Worm (Caenorhabditis elegans) whole organism, L3 larva: Measurements from ENCODE around the gene R11E3.2.

Source experiments
- R02D3.7 ChIP-seq: fragments of 150-350 bp; optimal IDR thresholded peaks from 2 replicates; lab custom pipeline; 2014; ENCODE audit warnings: missing biosample characterization, missing genetic modification characterization
- ama-1 ChIP-seq: fragments of 150-350 bp; optimal IDR thresholded peaks from 2 replicates; lab custom pipeline; 2018
- ceh-16 ChIP-seq: sonication (generic microtip); optimal IDR thresholded peaks from 2 replicates; lab custom pipeline; 2017; ENCODE audit warnings: missing biosample characterization, missing genetic modification characterization
- ceh-28 ChIP-seq: fragments of 150-350 bp; optimal IDR thresholded peaks from 2 replicates; lab custom pipeline; 2014; ENCODE audit warnings: missing biosample characterization, missing genetic modification reagents, missing genetic modification characterization
- ceh-82 ChIP-seq: fragments of 150-350 bp; optimal IDR thresholded peaks from 2 replicates; lab custom pipeline; 2014; ENCODE audit warnings: missing biosample characterization, missing genetic modification characterization
- ceh-9 ChIP-seq: sonication (generic microtip); optimal IDR thresholded peaks from 2 replicates; lab custom pipeline; 2018; ENCODE audit warnings: missing biosample characterization, missing genetic modification characterization
- daf-12 ChIP-seq: fragments of 150-350 bp; optimal IDR thresholded peaks from 2 replicates; lab custom pipeline; 2014; ENCODE audit warnings: missing biosample characterization, missing genetic modification reagents, missing genetic modification characterization
- egl-27 ChIP-seq: sonication (generic microtip); optimal IDR thresholded peaks from 4 replicates; lab custom pipeline; 2017; ENCODE audit warnings: missing biosample characterization, missing genetic modification reagents, missing genetic modification characterization
- elt-1 ChIP-seq: fragments of 150-350 bp; optimal IDR thresholded peaks from 2 replicates; lab custom pipeline; 2014; ENCODE audit warnings: missing biosample characterization, missing genetic modification characterization
- elt-2 ChIP-seq: sonication (generic microtip); optimal IDR thresholded peaks from 2 replicates; lab custom pipeline; 2016; ENCODE audit warnings: missing genetic modification reagents, mild to moderate bottlenecking, missing genetic modification characterization, missing compliant biosample characterization
- elt-3 ChIP-seq, 3 experiments: fragments of 150-350 bp in 1 of 3; sonication (generic microtip) in 2 of 3; optimal IDR thresholded peaks; 2 replicates in 2 of 3; 4 replicates in 1 of 3; lab custom pipeline; 2014 to 2017; ENCODE audit warnings: missing biosample characterization in 3 of 3, missing genetic modification characterization in 3 of 3
- eor-1 ChIP-seq, 2 experiments: fragments of 150-350 bp; optimal IDR thresholded peaks; 2 replicates each; lab custom pipeline; 2014 to 2018; ENCODE audit warnings: missing biosample characterization in 2 of 2, missing genetic modification characterization in 2 of 2
- fkh-10 ChIP-seq: sonication (generic microtip); optimal IDR thresholded peaks from 2 replicates; lab custom pipeline; 2017; ENCODE audit warnings: missing biosample characterization, missing genetic modification reagents, missing genetic modification characterization
- fkh-2 ChIP-seq: fragments of 150-350 bp; optimal IDR thresholded peaks from 2 replicates; lab custom pipeline; 2014; ENCODE audit warnings: missing biosample characterization, missing genetic modification reagents, missing genetic modification characterization
- fos-1 ChIP-seq: fragments of 150-350 bp; optimal IDR thresholded peaks from 2 replicates; lab custom pipeline; 2014; ENCODE audit warnings: missing biosample characterization, missing genetic modification characterization
- hmg-11 ChIP-seq: sonication (generic microtip); optimal IDR thresholded peaks from 2 replicates; lab custom pipeline; 2016; ENCODE audit warnings: missing genetic modification characterization, missing compliant biosample characterization
- jun-1 ChIP-seq: fragments of 150-350 bp; optimal IDR thresholded peaks from 2 replicates; lab custom pipeline; 2014; ENCODE audit warnings: missing biosample characterization, missing genetic modification reagents, missing genetic modification characterization
- lin-15B ChIP-seq: fragments of 150-350 bp; optimal IDR thresholded peaks from 2 replicates; lab custom pipeline; 2014; ENCODE audit warnings: missing biosample characterization, missing genetic modification characterization
- lsy-12 ChIP-seq: sonication (generic microtip); optimal IDR thresholded peaks from 2 replicates; lab custom pipeline; 2016; ENCODE audit warnings: mild to moderate bottlenecking, missing genetic modification characterization, missing compliant biosample characterization
- mdl-1 ChIP-seq: fragments of 150-350 bp; optimal IDR thresholded peaks from 2 replicates; lab custom pipeline; 2014; ENCODE audit warnings: missing biosample characterization, missing genetic modification characterization
- mml-1 ChIP-seq: fragments of 150-350 bp; sonication (generic microtip); optimal IDR thresholded peaks from 3 replicates; lab custom pipeline; 2014; ENCODE audit warnings: missing biosample characterization, missing genetic modification characterization
- nfya-1 ChIP-seq: sonication (generic microtip); optimal IDR thresholded peaks from 2 replicates; lab custom pipeline; 2017; ENCODE audit warnings: missing genetic modification characterization, mild to moderate bottlenecking, missing compliant biosample characterization, antibody characterized with exemption, moderate library complexity; ENCODE audit not compliant: insufficient read depth
- nhr-12 ChIP-seq: fragments of 150-350 bp; optimal IDR thresholded peaks from 2 replicates; lab custom pipeline; 2014; ENCODE audit warnings: missing biosample characterization, missing genetic modification characterization
- nhr-23 ChIP-seq: fragments of 150-350 bp; optimal IDR thresholded peaks from 2 replicates; lab custom pipeline; 2014; ENCODE audit warnings: missing biosample characterization, missing genetic modification reagents, missing genetic modification characterization
- nhr-237 ChIP-seq: fragments of 150-350 bp; optimal IDR thresholded peaks from 2 replicates; lab custom pipeline; 2014; ENCODE audit warnings: missing biosample characterization, missing genetic modification characterization
- nhr-25 ChIP-seq: sonication (generic microtip); optimal IDR thresholded peaks from 2 replicates; lab custom pipeline; 2017; ENCODE audit warnings: missing biosample characterization, missing genetic modification characterization
- nhr-28 ChIP-seq: fragments of 150-350 bp; optimal IDR thresholded peaks from 2 replicates; lab custom pipeline; 2014; ENCODE audit warnings: missing biosample characterization, missing genetic modification characterization
- nhr-43 ChIP-seq: sonication (generic microtip); optimal IDR thresholded peaks from 2 replicates; lab custom pipeline; 2016; ENCODE audit warnings: mild to moderate bottlenecking, missing genetic modification characterization, missing compliant biosample characterization; ENCODE audit not compliant: poor library complexity, severe bottlenecking
- nhr-67 ChIP-seq: fragments of 150-350 bp; optimal IDR thresholded peaks from 2 replicates; lab custom pipeline; 2014; ENCODE audit warnings: missing biosample characterization, missing genetic modification characterization
- nhr-76 ChIP-seq: fragments of 150-350 bp; sonication (generic microtip); optimal IDR thresholded peaks from 5 replicates; lab custom pipeline; 2014; ENCODE audit warnings: missing biosample characterization, missing genetic modification characterization
- nhr-77 ChIP-seq: fragments of 150-350 bp; optimal IDR thresholded peaks from 2 replicates; lab custom pipeline; 2014; ENCODE audit warnings: missing biosample characterization, missing genetic modification characterization
- pha-4 ChIP-seq: fragments of 150-350 bp; optimal IDR thresholded peaks from 2 replicates; lab custom pipeline; 2014; ENCODE audit warnings: missing biosample characterization, missing genetic modification reagents, missing genetic modification characterization
- sea-2 ChIP-seq: fragments of 150-350 bp; sonication (generic microtip); optimal IDR thresholded peaks from 4 replicates; lab custom pipeline; 2014; ENCODE audit warnings: missing biosample characterization, missing genetic modification reagents, missing genetic modification characterization
- snpc-4 ChIP-seq: fragments of 150-350 bp; optimal IDR thresholded peaks from 2 replicates; lab custom pipeline; 2014; ENCODE audit warnings: missing biosample characterization, missing genetic modification characterization
- tbx-2 ChIP-seq: sonication (generic microtip); optimal IDR thresholded peaks from 2 replicates; lab custom pipeline; 2016; ENCODE audit warnings: mild to moderate bottlenecking, missing genetic modification characterization, missing compliant biosample characterization
- ztf-11 ChIP-seq: fragments of 150-350 bp; optimal IDR thresholded peaks from 2 replicates; lab custom pipeline; 2014; ENCODE audit warnings: missing biosample characterization, missing genetic modification characterization
- ztf-4 ChIP-seq: fragments of 150-350 bp; optimal IDR thresholded peaks from 2 replicates; lab custom pipeline; 2014; ENCODE audit warnings: missing biosample characterization, missing genetic modification characterization

R11E3.2 gene

DNA sequence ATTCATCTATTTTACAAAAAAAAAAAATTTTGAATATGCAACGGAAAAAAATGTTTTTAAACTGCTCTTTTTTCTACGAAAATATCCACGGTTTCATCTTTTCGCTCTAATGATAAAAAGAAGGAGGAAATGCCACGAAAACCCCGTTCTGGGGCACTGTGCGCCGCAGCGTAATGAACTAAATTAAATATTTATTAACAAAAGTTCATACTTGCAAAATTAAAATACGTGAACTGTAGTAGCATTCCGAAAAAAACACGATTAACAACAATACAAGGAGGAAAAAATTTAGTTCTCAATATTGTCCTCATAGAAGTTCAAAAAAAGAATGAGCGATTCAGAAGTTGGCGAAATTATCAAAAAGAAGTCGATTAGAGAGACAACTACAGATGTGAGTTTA is 17.6 kb downstream of the R11E3.2 start, which contains the start of gene R11E3.1:
TSS of gene R11E3.1 (plus strand) at position 301 of the 400 bp plus-strand sequence.
- TF ChIP-seq ceh-9 (no peak), egl-27 (tag; lab: Kevin White, UChicago) (no peak), nhr-12 (tag; lab: Kevin White, UChicago) (no peak), nhr-77 (tag; lab: Kevin White, UChicago) (no peak), R02D3.7 (no peak), daf-12 (tag; lab: Kevin White, UChicago) (no peak), ama-1 (lab: Kevin White, UChicago) (no peak), mdl-1 (no peak), tbx-2 (tag; lab: Kevin White, UChicago) (no peak), elt-3 (tag; optimal IDR thresholded peaks at IDR 0.05; lab: Kevin White, UChicago) (no peak), nhr-76 (tag; lab: Kevin White, UChicago) (no peak), fos-1 (tag; lab: Kevin White, UChicago) (no peak)

DNA sequence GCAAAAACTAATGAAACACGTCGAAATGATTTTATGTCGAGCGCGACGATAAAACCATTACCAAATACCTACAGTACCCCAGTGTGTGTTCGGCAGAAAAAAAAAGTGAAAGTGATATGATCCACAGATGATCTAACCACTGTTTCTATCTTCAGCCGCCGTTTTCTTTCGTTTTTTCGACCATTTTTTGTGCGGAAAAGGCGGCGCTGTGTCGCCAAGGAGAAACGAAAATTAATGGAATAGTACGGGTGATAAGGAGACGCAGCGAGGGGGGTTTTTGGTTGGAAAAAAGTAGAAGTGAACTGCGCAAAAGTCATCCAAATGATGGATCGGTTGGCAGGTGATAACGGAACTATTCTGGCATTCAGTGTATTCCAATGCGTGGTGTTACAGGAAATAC is 23.2 kb downstream of the R11E3.2 start:
- TF ChIP-seq nhr-23 (no peak), eor-1 (tag; optimal IDR thresholded peaks at IDR 0.05; lab: Kevin White, UChicago) (no peak), ztf-4 (no peak), snpc-4 (no peak), fkh-2 (tag; lab: Kevin White, UChicago) (no peak), ceh-16 (no peak), nhr-237 (tag; lab: Kevin White, UChicago) (no peak), nhr-43 (tag; lab: Kevin White, UChicago) (no peak), elt-2 (no peak), ceh-82 (tag; lab: Kevin White, UChicago) (no peak), hmg-11 (tag; lab: Kevin White, UChicago) (no peak), nhr-28 (no peak), nhr-67 (tag; lab: Kevin White, UChicago) (no peak)

DNA sequence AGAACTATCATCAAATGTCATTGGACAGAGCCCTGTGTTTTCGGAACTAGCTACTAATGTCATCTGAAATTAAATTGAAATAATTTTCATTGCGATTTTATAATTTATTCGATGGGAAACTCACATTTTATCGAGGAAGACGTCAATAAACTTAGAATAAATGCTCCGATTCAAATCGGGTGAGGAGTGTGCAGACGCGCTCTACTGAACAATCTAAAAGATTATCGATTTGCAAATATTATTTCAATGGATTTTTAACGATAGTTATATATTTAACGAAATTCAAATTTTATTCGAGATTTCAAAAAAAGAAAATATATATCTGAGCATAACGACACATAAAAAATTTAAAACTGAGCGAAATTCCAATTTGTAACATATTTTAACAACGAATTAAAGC is 27.2 kb downstream of the R11E3.2 start, which contains the start of gene eor-1:
TSS of gene eor-1 (minus strand) at position 65 of the 400 bp plus-strand sequence.
- TF ChIP-seq eor-1 (tag; optimal IDR thresholded peaks at IDR 0.05; lab: Kevin White, UChicago) (no peak), fkh-10 (GFP tag; lab: Kevin White, UChicago) (no peak), jun-1 (tag; lab: Kevin White, UChicago) (no peak), nhr-25 (tag; lab: Kevin White, UChicago) (peak; percentile 19), nhr-23 (peak; percentile 6), lin-15B (peak; percentile 57), nhr-77 (tag; lab: Kevin White, UChicago) (peak; percentile 11), daf-12 (tag; lab: Kevin White, UChicago) (no peak), sea-2 (GFP tag; lab: Kevin White, UChicago) (no peak), ceh-28 (peak; percentile 80), ztf-4 (no peak), ceh-82 (tag; lab: Kevin White, UChicago) (no peak), nhr-67 (tag; lab: Kevin White, UChicago) (no peak), ztf-11 (tag; lab: Kevin White, UChicago) (no peak), hmg-11 (tag; lab: Kevin White, UChicago) (peak; percentile 32), nfya-1 (peak; percentile 31)

DNA sequence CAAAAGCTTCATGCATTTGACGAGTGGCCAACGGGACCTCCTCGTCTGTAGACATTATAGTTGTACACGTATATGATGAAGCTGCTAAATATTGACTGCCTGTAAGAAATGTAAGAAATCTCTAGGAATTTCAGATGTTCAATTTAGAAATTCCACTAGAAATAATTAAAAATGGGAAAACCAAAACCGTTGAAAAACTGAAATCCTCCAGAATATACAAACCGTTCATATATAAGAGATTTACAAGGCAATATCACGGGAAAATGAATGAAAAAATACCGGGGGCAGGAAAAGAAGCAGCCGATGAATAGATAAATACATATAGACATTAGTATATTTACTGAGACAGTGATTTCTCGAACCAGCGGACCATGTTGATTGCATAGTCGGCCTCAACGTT is 30.6 kb downstream of the R11E3.2 start, which contains the start of gene dpf-7:
TSS of gene dpf-7 (minus strand) at position 101 of the 400 bp plus-strand sequence.
- TF ChIP-seq elt-2: no peak
- TF ChIP-seq lsy-12 (tag; lab: Kevin White, UChicago): no peak
- no peak for TF ChIP-seq fkh-2 (tag; lab: Kevin White, UChicago)
- TF ChIP-seq ztf-4: no peak
- TF ChIP-seq elt-1 (tag; lab: Kevin White, UChicago): no peak
- no peak for TF ChIP-seq fos-1 (tag; lab: Kevin White, UChicago)
- no peak for TF ChIP-seq eor-1 (tag; optimal IDR thresholded peaks at IDR 0.05; lab: Kevin White, UChicago)
- TF ChIP-seq nhr-237 (tag; lab: Kevin White, UChicago): no peak
- TF ChIP-seq mml-1: no peak
- no peak for TF ChIP-seq elt-3 (tag; optimal IDR thresholded peaks at IDR 0.05; lab: Kevin White, UChicago)
- no peak for TF ChIP-seq pha-4 (tag; lab: Kevin White, UChicago)
